Fruit fly (Drosophila melanogaster): Measurements from ENCODE around the gene CG31249.

dm6 chr3R:17656923-17657322 is 29.9 kb downstream of the CG31249 start:
- no peak for TF ChIP-seq Gug (GFP tag; IDR thresholded peaks at IDR 0.05)
- no peak for TF ChIP-seq Sox15 (GFP tag; optimal IDR thresholded peaks at IDR 0.05)
- TF ChIP-seq Met (GFP tag; optimal IDR thresholded peaks at IDR 0.05): no peak
- no peak for TF ChIP-seq CG8319 (GFP tag; optimal IDR thresholded peaks at IDR 0.05)
- TF ChIP-seq CG32006 (GFP tag; optimal IDR thresholded peaks at IDR 0.05): no peak
- no peak for TF ChIP-seq Eip78C (GFP tag)
- TF ChIP-seq svp (GFP tag): no peak
- TF ChIP-seq acj6 (GFP tag; optimal IDR thresholded peaks at IDR 0.05): no peak
- no peak for TF ChIP-seq CG15336 (GFP tag; IDR thresholded peaks at IDR 0.05)
